Worm (Caenorhabditis elegans): ENCODE data around the gene B0403.6.

Gene B0403.6

DNA sequence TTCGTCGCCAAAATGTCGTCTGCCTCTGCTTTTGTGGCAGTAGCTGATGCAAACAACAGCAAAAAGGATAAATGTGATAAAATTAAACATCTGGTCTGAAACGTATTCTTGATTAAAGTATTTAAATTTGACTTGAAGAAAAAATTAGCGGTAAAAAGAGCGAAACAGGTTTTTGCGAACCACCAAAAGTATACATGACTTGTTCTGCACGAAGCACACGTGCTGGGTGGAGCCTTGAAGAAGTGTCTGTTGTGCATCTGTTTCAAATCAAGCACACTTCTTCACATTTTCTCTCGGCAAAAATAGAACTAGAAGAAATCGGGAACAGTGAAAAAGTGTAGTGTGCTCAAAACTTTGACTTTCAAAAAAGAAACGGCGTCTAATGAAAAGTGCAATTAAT lies 11.9 kb downstream of the B0403.6 start, which contains the start of gene B0403.3:
Gene B0403.3, minus strand, starts transcription at position 101 of the 400 bp plus-strand sequence.
- TF ChIP-seq hmg-4 (GFP tag; optimal IDR thresholded peaks at IDR 0.05): no peak
- no peak for TF ChIP-seq F13C5.2 (tag; optimal IDR thresholded peaks at IDR 0.05)
- no peak for TF ChIP-seq ets-7 (tag; optimal IDR thresholded peaks at IDR 0.05)
- no peak for TF ChIP-seq hnd-1 (tag; optimal IDR thresholded peaks at IDR 0.05)
- TF ChIP-seq pes-1 (GFP tag; IDR thresholded peaks at IDR 0.05): no peak
- no peak for TF ChIP-seq sea-1 (GFP tag; conservative IDR thresholded peaks at IDR 0.05)
- no peak for TF ChIP-seq tbx-11 (GFP tag; IDR thresholded peaks at IDR 0.05)
- TF ChIP-seq ceh-36 (tag; optimal IDR thresholded peaks at IDR 0.05): no peak
- TF ChIP-seq ceh-13 (GFP tag; optimal IDR thresholded peaks at IDR 0.05): no peak
- no peak for TF ChIP-seq tra-4 (tag; optimal IDR thresholded peaks at IDR 0.05)
- no peak for TF ChIP-seq tbx-37 (GFP tag; conservative IDR thresholded peaks at IDR 0.05)
- no peak for TF ChIP-seq B0310.2 (tag; optimal IDR thresholded peaks at IDR 0.05)
- TF ChIP-seq ama-1 (optimal IDR thresholded peaks at IDR 0.05): no peak
- no peak for TF ChIP-seq flt-1 (GFP tag; IDR thresholded peaks at IDR 0.05)
- TF ChIP-seq hmbx-1 (tag; optimal IDR thresholded peaks at IDR 0.05): no peak

DNA sequence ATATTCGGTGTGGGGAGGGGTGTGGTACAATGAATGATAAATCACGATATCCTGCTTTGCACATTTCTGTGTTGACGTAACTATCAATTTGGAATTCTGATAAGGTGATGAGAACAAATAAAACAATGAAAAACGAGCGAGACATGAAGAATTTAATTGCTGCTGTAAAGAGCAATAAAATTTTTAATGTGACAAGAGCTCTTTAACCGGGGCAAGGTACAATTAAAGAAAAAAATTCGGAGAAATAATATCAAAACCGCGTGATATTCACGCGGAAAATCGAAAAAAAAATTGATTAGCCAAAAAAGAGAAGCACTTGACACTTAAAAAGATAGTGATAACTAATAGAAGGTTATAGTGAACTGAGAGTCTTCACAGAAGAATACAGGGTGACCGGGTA lies 13.9 kb downstream of the B0403.6 start:
- TF ChIP-seq ceh-36 (tag; optimal IDR thresholded peaks at IDR 0.05) (no peak), scrt-1 (GFP tag; IDR thresholded peaks at IDR 0.05) (no peak), tbx-11 (GFP tag; IDR thresholded peaks at IDR 0.05) (no peak), ama-1 (optimal IDR thresholded peaks at IDR 0.05) (no peak), pes-1 (GFP tag; IDR thresholded peaks at IDR 0.05) (no peak), flt-1 (GFP tag; IDR thresholded peaks at IDR 0.05) (no peak), hmg-4 (GFP tag; optimal IDR thresholded peaks at IDR 0.05) (no peak), sea-1 (GFP tag; conservative IDR thresholded peaks at IDR 0.05) (no peak), ceh-13 (GFP tag; optimal IDR thresholded peaks at IDR 0.05) (no peak), B0310.2 (tag; optimal IDR thresholded peaks at IDR 0.05) (no peak), F13C5.2 (tag; optimal IDR thresholded peaks at IDR 0.05) (no peak)

DNA sequence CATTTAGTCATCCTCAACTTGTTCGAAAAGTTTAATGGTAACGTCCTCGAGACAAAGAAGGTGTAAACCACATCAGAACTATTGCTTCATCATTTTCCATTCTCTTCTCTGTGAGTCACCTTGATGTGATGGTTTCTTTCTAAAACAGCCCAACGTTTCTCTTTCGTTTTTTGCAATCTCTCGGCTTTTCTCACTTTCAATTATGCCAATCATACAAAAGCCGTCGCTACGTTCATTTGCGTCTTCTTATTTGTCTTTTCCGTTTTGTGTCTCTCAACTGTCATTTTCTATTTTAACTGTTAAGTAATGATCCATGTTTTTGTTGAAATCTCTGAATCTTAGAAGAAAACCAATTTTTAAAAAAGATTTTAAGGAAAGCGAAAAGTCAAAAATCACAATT lies 17.8 kb downstream of the B0403.6 start, which contains the start of gene B0403.5:
Gene B0403.5, plus strand, starts transcription at position 368 of the 400 bp plus-strand sequence.
- no peak for TF ChIP-seq B0310.2 (tag; optimal IDR thresholded peaks at IDR 0.05)
- no peak for TF ChIP-seq sea-1 (GFP tag; conservative IDR thresholded peaks at IDR 0.05)
- TF ChIP-seq ama-1 (optimal IDR thresholded peaks at IDR 0.05): no peak
- no peak for TF ChIP-seq hmbx-1 (tag; optimal IDR thresholded peaks at IDR 0.05)
- no peak for TF ChIP-seq scrt-1 (GFP tag; IDR thresholded peaks at IDR 0.05)
- no peak for TF ChIP-seq flt-1 (GFP tag; IDR thresholded peaks at IDR 0.05)
- TF ChIP-seq F13C5.2 (tag; optimal IDR thresholded peaks at IDR 0.05): no peak
- TF ChIP-seq aly-1 (tag; optimal IDR thresholded peaks at IDR 0.05): no peak
- TF ChIP-seq hmg-4 (GFP tag; optimal IDR thresholded peaks at IDR 0.05): no peak
- no peak for TF ChIP-seq ceh-13 (GFP tag; optimal IDR thresholded peaks at IDR 0.05)
- TF ChIP-seq tra-4 (tag; optimal IDR thresholded peaks at IDR 0.05): no peak
- TF ChIP-seq tbx-11 (GFP tag; IDR thresholded peaks at IDR 0.05): no peak
- TF ChIP-seq tbx-37 (GFP tag; conservative IDR thresholded peaks at IDR 0.05): no peak
- TF ChIP-seq pes-1 (GFP tag; IDR thresholded peaks at IDR 0.05): no peak
- no peak for TF ChIP-seq hnd-1 (tag; optimal IDR thresholded peaks at IDR 0.05)
- no peak for TF ChIP-seq ceh-36 (tag; optimal IDR thresholded peaks at IDR 0.05)
- no peak for TF ChIP-seq ets-7 (tag; optimal IDR thresholded peaks at IDR 0.05)

DNA sequence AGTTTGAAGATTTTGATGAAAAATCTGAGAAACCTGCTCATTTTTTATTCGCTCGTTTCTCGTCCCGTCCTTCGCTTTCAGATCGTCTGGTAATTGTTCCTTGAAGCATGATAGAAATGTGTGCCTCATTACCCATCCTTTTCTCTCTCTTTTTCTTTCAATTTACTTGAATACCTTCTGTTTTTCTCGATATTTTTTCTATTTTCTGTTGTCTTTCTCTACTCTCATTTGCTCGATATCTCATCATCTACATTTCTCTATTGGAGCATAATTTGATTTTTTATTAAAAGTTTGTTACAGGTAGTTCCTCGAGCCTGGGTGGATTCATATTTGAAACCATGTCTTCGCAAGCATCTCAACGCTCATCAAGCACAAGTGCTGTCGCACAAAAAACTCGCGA lies 24.9 kb downstream of the B0403.6 start, which contains the start of gene ubc-17:
Gene ubc-17, plus strand, starts transcription at position 301 of the 400 bp plus-strand sequence.
- TF ChIP-seq hmbx-1 (tag; optimal IDR thresholded peaks at IDR 0.05): no peak

DNA sequence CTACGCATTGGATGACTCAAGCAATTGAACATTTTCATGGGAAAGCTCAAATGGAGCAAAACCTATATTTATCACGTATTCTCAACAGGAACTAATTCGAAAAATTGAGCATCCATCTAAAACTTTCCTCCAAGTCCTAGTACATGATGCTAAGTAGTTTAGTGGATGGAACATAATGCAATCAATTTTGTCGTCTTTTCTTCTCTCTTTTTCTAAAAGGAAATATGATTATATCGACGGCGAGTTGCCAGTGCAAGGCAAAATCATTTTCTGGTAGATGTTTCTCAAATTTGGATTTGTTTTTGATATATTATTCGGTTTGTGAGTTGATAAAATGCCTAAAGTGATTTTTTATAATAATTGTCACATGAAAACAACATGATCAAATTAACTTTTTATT lies 34.4 kb downstream of the B0403.6 start:
- no peak for TF ChIP-seq ceh-13 (GFP tag; optimal IDR thresholded peaks at IDR 0.05)
- TF ChIP-seq hnd-1 (tag; optimal IDR thresholded peaks at IDR 0.05): no peak
- TF ChIP-seq pes-1 (GFP tag; IDR thresholded peaks at IDR 0.05): no peak

DNA sequence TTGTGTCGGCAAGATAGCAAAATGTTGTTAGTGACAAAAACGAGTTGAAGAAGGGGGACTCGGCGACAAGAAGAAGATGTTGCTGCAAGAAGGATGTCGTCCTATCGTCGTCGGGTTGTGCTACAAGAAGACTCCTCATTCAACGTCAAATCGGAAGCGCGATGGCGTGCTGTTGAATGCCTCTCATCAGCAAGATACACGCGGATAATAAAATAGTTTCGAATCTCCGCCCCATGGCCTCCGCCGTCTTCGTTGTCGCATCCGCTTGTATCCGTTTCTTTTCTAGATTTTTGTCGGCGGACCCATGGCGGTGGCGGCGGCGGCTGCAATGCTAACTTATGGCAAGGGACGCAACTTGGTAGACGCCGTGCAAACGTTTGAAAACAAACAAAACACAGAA lies 37.2 kb downstream of the B0403.6 start:
- TF ChIP-seq hnd-1 (tag; optimal IDR thresholded peaks at IDR 0.05) (no peak), flt-1 (GFP tag; IDR thresholded peaks at IDR 0.05) (no peak), ceh-13 (GFP tag; optimal IDR thresholded peaks at IDR 0.05) (no peak), F13C5.2 (tag; optimal IDR thresholded peaks at IDR 0.05) (no peak), pes-1 (GFP tag; IDR thresholded peaks at IDR 0.05) (no peak), ceh-36 (tag; optimal IDR thresholded peaks at IDR 0.05) (no peak)

DNA sequence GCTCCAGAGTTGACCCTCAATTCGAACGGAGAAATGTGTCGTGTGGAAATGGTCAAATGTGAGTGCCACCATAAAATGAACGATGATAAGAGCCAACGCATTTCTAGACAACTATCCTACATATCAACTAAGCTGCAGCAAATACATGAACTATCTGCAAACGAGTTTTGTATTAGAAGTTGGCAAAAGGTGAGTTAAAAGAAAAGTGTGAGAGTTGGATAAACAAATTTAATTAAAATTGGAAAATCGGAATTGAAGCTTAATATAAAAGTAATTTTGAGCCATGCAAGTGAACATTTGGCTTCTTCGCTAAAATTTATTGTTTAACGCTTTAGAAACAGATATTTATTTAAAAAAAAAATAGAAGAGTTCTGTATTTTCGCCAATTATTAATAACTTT lies 39.2 kb downstream of the B0403.6 start, which contains the start of gene cest-19:
Gene cest-19, minus strand, starts transcription at position 101 of the 400 bp plus-strand sequence.
- no peak for TF ChIP-seq ceh-36 (tag; optimal IDR thresholded peaks at IDR 0.05)

DNA sequence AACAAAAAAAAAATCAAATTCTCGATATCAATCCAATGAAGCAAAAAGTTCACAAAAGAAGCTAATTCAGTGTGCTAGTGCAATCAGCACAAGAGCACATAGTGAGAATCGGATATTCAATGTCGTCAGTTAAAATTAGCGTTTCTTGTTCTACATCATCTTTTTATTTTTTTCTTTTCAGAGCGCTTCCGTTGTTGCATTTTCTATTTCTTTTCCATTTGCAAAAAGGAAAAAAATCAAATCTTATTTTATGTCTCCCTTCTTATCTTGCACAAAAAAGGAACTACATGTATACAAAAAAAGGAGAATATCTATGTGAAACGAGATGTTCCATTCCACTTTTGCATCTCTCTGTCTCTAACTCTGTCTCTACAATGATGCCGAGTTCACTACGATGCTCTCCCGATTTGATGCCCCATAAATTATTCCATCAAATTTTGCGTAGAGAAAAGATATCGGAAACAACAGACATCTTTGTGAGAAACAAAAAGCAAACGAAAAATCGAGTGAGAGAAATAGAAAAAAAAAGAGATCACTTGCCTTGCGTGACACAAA lies 41.4 kb downstream of the B0403.6 start:
- TF ChIP-seq aly-1 (tag; optimal IDR thresholded peaks at IDR 0.05): no peak
- no peak for TF ChIP-seq hmbx-1 (tag; optimal IDR thresholded peaks at IDR 0.05)
- no peak for TF ChIP-seq flt-1 (GFP tag; IDR thresholded peaks at IDR 0.05)

DNA sequence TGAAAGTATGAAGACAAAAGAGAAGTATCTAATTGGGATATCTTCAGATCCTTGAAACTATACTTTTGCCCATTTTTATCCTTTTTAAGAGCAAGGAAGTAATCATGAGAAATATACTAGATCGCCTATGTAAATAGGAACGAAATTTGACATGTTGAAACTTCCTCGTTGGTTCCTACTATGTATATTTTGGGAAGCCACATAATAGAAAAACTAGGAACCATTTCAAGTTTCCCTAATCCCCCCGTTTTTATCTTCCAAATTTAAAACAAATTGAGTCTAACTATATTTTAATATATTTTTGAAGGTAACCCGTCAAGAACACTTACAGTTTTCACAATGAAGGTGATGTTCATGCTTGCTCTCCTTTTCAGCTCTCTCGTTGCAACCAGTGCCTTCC lies 46.3 kb downstream of the B0403.6 start, which contains the start of gene flp-26:
Gene flp-26, plus strand, starts transcription at position 301 of the 400 bp plus-strand sequence.
- no peak for TF ChIP-seq ama-1 (optimal IDR thresholded peaks at IDR 0.05)
- TF ChIP-seq F13C5.2 (tag; optimal IDR thresholded peaks at IDR 0.05): no peak
- TF ChIP-seq B0310.2 (tag; optimal IDR thresholded peaks at IDR 0.05): no peak
- no peak for TF ChIP-seq hmg-4 (GFP tag; optimal IDR thresholded peaks at IDR 0.05)
- TF ChIP-seq ceh-13 (GFP tag; optimal IDR thresholded peaks at IDR 0.05): no peak
- TF ChIP-seq hnd-1 (tag; optimal IDR thresholded peaks at IDR 0.05): no peak
- TF ChIP-seq tbx-37 (GFP tag; conservative IDR thresholded peaks at IDR 0.05): no peak
- no peak for TF ChIP-seq aly-1 (tag; optimal IDR thresholded peaks at IDR 0.05)
- TF ChIP-seq flt-1 (GFP tag; IDR thresholded peaks at IDR 0.05): no peak
- no peak for TF ChIP-seq tbx-11 (GFP tag; IDR thresholded peaks at IDR 0.05)
- no peak for TF ChIP-seq ets-7 (tag; optimal IDR thresholded peaks at IDR 0.05)
- TF ChIP-seq sea-1 (GFP tag; conservative IDR thresholded peaks at IDR 0.05): no peak
- TF ChIP-seq scrt-1 (GFP tag; IDR thresholded peaks at IDR 0.05): no peak
- TF ChIP-seq tra-4 (tag; optimal IDR thresholded peaks at IDR 0.05): no peak
- TF ChIP-seq pes-1 (GFP tag; IDR thresholded peaks at IDR 0.05): no peak
- no peak for TF ChIP-seq hmbx-1 (tag; optimal IDR thresholded peaks at IDR 0.05)
- TF ChIP-seq ceh-36 (tag; optimal IDR thresholded peaks at IDR 0.05): no peak
